Fruit fly (Drosophila melanogaster) whole organism, wandering third instar larva: ENCODE data around the gene CG11147.
A peak's percentile ranks its signal among the peaks of the same experiment; 100 is the strongest.

Source experiments
- Abd-B ChIP-seq: fragments of >200 bp; optimal IDR thresholded peaks from 2 replicates; lab custom pipeline; 2017; ENCODE audit warnings: missing biosample characterization, missing genetic modification characterization
- CrebA ChIP-seq: fragments of 200-800 bp; sonication (Bioruptor generic); optimal IDR thresholded peaks from 2 replicates; lab custom pipeline; 2016; ENCODE audit warnings: missing biosample characterization, mild to moderate bottlenecking, missing genetic modification characterization, borderline replicate concordance
- Dfd ChIP-seq: fragments of >200 bp; optimal IDR thresholded peaks from 2 replicates; lab custom pipeline; 2017; ENCODE audit warnings: missing biosample characterization, missing genetic modification characterization
- Dif ChIP-seq: fragments of 200-275, 200-300 bp; sonication (Bioruptor generic); optimal IDR thresholded peaks from 2 replicates; lab custom pipeline; 2018; ENCODE audit warnings: missing biosample characterization, missing genetic modification characterization; ENCODE audit not compliant: partially characterized antibody
- GATAd ChIP-seq: sonication (Bioruptor generic); optimal IDR thresholded peaks from 2 replicates; lab custom pipeline; 2016; ENCODE audit warnings: missing biosample characterization, missing genetic modification characterization
- HLH106 ChIP-seq: fragments of 200-800 bp; optimal IDR thresholded peaks from 3 replicates; lab custom pipeline; 2019; ENCODE audit warnings: missing biosample characterization, mild to moderate bottlenecking, missing genetic modification characterization, moderate library complexity
- Hnf4 ChIP-seq: fragments of 200-800 bp; sonication (Bioruptor generic); optimal IDR thresholded peaks from 2 replicates; lab custom pipeline; 2016; ENCODE audit warnings: missing biosample characterization, mild to moderate bottlenecking, missing genetic modification characterization
- Hr78 ChIP-seq: fragments of >200 bp; optimal IDR thresholded peaks from 2 replicates; lab custom pipeline; 2017; ENCODE audit warnings: missing biosample characterization, missing genetic modification characterization
- Hr83 ChIP-seq: fragments of 200-300 bp; sonication (Bioruptor generic); optimal IDR thresholded peaks from 2 replicates; lab custom pipeline; 2016; ENCODE audit warnings: missing biosample characterization, mild to moderate bottlenecking, missing genetic modification characterization, moderate library complexity; ENCODE audit not compliant: poor library complexity, severe bottlenecking
- Jra ChIP-seq: sonication (Bioruptor generic); optimal IDR thresholded peaks from 2 replicates; lab custom pipeline; 2016; ENCODE audit warnings: missing biosample characterization, missing genetic modification characterization
- Mio ChIP-seq: sonication (Bioruptor generic); optimal IDR thresholded peaks from 2 replicates; lab custom pipeline; 2016; ENCODE audit warnings: missing biosample characterization, missing genetic modification characterization
- Myc ChIP-seq: fragments of >200 bp; optimal IDR thresholded peaks from 2 replicates; lab custom pipeline; 2017
- N ChIP-seq: fragments of >200 bp; optimal IDR thresholded peaks from 2 replicates; lab custom pipeline; 2018; ENCODE audit warnings: missing biosample characterization, missing external identifiers, missing genetic modification characterization
- Rel ChIP-seq, 2 experiments: fragments of 200-800 bp; sonication (Bioruptor generic) in 1 of 2; optimal IDR thresholded peaks; 2 replicates in 1 of 2; 3 replicates in 1 of 2; lab custom pipeline; 2016 to 2019; ENCODE audit warnings: mild to moderate bottlenecking in 2 of 2, missing biosample characterization in 2 of 2, missing genetic modification characterization in 2 of 2, moderate library complexity in 1 of 2
- Sp1 ChIP-seq: fragments of 200-800 bp; sonication (Bioruptor generic); optimal IDR thresholded peaks from 3 replicates; lab custom pipeline; 2019; ENCODE audit warnings: missing biosample characterization, mild to moderate bottlenecking, missing genetic modification characterization, moderate library complexity
- Vsx2 ChIP-seq: fragments of 200-300, 225-300 bp; sonication (Bioruptor generic); optimal IDR thresholded peaks from 2 replicates; lab custom pipeline; 2018; ENCODE audit warnings: missing biosample characterization, missing genetic modification characterization; ENCODE audit not compliant: partially characterized antibody
- br ChIP-seq: fragments of 200-800 bp; sonication (Bioruptor generic); optimal IDR thresholded peaks from 2 replicates; lab custom pipeline; 2016; ENCODE audit warnings: missing biosample characterization, missing genetic modification characterization
- brk ChIP-seq: fragments of 200-800 bp; sonication (Bioruptor generic); optimal IDR thresholded peaks from 2 replicates; lab custom pipeline; 2016; ENCODE audit warnings: missing biosample characterization, mild to moderate bottlenecking, missing genetic modification characterization
- dmrt93B ChIP-seq: fragments of 200-800 bp; sonication (Bioruptor generic); optimal IDR thresholded peaks from 2 replicates; lab custom pipeline; 2018; ENCODE audit warnings: missing biosample characterization, mild to moderate bottlenecking, missing genetic modification characterization
- foxo ChIP-seq, 2 experiments: fragments of 200-800 bp; sonication (Bioruptor generic); optimal IDR thresholded peaks; 2 replicates in 1 of 2; 3 replicates in 1 of 2; lab custom pipeline; 2016 to 2017; ENCODE audit warnings: missing biosample characterization in 2 of 2, missing genetic modification characterization in 2 of 2
- fru ChIP-seq: fragments of 200-800 bp; sonication (Bioruptor generic); optimal IDR thresholded peaks from 3 replicates; lab custom pipeline; 2016; ENCODE audit warnings: missing biosample characterization, mild to moderate bottlenecking, missing genetic modification characterization
- jim ChIP-seq: fragments of 175-275, 200-325 bp; sonication (Bioruptor generic); optimal IDR thresholded peaks from 2 replicates; lab custom pipeline; 2016; ENCODE audit warnings: missing biosample characterization, mild to moderate bottlenecking, missing genetic modification characterization
- lola ChIP-seq: fragments of >200 bp; optimal IDR thresholded peaks from 2 replicates; lab custom pipeline; 2017; ENCODE audit warnings: missing biosample characterization, missing genetic modification characterization
- pan ChIP-seq: fragments of >200 bp; optimal IDR thresholded peaks from 2 replicates; lab custom pipeline; 2017
- psq ChIP-seq: fragments of 200-800 bp; sonication (Bioruptor generic); optimal IDR thresholded peaks from 3 replicates; lab custom pipeline; 2017; ENCODE audit warnings: missing biosample characterization, mild to moderate bottlenecking, missing genetic modification characterization, moderate library complexity
- rgr ChIP-seq: fragments of 200-800 bp; sonication (Bioruptor generic); optimal IDR thresholded peaks from 3 replicates; lab custom pipeline; 2016; ENCODE audit warnings: missing biosample characterization, mild to moderate bottlenecking, missing genetic modification characterization
- sv ChIP-seq: fragments of 200-800 bp; sonication (Bioruptor generic); optimal IDR thresholded peaks from 3 replicates; lab custom pipeline; 2016; ENCODE audit warnings: missing biosample characterization, missing genetic modification characterization
- tai ChIP-seq: sonication (Bioruptor generic); optimal IDR thresholded peaks from 2 replicates; lab custom pipeline; 2016; ENCODE audit warnings: missing biosample characterization, missing genetic modification characterization

Gene CG11147

DNA sequence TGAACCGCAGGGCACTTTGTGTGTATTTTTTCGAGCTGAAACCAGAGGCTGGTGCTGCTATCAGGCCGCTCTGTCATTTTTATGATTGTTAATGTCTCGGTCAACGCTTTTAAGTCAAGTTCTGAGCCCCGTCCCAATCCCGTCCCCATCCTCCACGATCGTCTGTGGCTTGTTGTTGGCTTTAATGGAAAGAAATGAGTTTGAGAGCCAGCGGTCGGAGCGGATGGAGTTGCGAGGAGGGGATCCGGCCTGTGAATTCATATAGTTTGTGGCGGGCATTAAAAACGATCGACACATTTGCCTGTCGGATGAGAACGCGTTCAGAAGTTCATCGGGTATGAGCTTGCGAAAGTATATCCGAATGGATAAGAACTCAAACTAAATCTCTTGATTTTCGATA lies 4.8 kb upstream of the CG11147 start, which contains the start of gene CG11029:
Gene CG11029, plus strand, starts transcription at position 301 of the 400 bp plus-strand sequence.
- no peak for TF ChIP-seq GATAd (GFP tag; lab: Kevin White, UChicago)
- TF ChIP-seq jim (GFP tag; lab: Kevin White, UChicago): no peak
- TF ChIP-seq psq: no peak
- TF ChIP-seq Jra (GFP tag; lab: Kevin White, UChicago): no peak
- no peak for TF ChIP-seq tai (GFP tag; lab: Kevin White, UChicago)
- no peak for TF ChIP-seq Hr78 (GFP tag; lab: Kevin White, UChicago)
- TF ChIP-seq Myc (lab: Kevin White, UChicago): no peak
- TF ChIP-seq HLH106 (tag; lab: Kevin White, UChicago): no peak
- TF ChIP-seq pan (lab: Kevin White, UChicago): no peak
- no peak for TF ChIP-seq sv (GFP tag; lab: Kevin White, UChicago)

DNA sequence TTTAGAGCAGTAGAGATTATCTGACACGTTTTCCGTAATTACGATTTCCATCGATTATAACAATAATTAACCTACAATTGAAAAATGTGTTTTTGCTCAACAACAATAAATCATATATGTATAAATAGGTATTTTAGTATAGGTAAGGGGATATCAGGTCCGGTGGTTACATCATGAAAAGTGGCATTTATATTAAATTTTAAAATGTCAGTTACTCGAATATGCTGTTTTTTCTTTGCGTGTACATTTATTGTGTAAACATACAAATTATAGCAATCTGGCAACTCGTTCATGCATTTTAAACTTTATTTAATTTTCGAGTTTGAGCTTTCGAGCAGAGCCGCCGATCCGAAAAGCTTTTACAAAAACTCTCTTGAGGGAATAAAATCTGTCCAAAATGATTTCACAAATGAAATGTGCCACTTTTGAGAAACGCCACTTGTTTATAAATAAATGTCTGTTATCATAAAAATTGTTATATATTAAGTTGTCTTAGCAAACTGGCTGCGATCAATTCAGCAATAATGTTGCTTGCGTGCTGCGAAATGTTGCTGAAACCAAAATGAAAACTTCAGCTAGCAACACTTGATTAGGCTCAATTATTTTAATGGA lies 2.6 kb upstream of the CG11147 start:
- no peak for TF ChIP-seq Dfd (GFP tag; lab: Kevin White, UChicago)
- no peak for TF ChIP-seq jim (GFP tag; lab: Kevin White, UChicago)
- TF ChIP-seq HLH106 (tag; lab: Kevin White, UChicago): peak; percentile 25
- peak in 1 of 2 experiments; percentile 19 for TF ChIP-seq foxo (GFP tag; optimal IDR thresholded peaks at IDR 0.05; lab: Kevin White, UChicago)

DNA sequence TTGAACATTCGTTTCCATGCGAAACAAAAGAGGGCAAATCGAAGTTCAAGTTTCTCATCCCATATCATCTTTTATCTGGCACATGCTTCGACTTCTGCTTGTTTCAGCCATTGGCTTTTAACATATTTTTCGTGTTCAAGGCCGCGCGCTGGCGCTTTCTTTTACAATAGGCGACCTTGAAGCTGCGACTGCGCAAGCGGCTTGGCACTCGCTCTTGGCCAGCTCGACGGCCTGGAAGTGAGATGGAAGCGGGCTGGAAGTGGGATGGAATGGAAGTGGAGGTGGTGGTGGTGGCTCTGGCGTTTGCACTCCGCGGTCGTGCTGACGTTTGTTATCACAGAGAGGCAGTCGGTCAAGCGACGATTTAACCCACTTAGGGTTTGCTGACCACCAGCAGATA lies 1.4 kb upstream of the CG11147 start:
- no peak for TF ChIP-seq Hnf4 (GFP tag; lab: Kevin White, UChicago)
- TF ChIP-seq brk: no peak
- no peak for TF ChIP-seq Abd-B
- TF ChIP-seq Mio (GFP tag; lab: Kevin White, UChicago): no peak
- TF ChIP-seq br (GFP tag; lab: Kevin White, UChicago): no peak
- no peak for TF ChIP-seq CrebA (GFP tag; lab: Kevin White, UChicago)
- TF ChIP-seq GATAd (GFP tag; lab: Kevin White, UChicago): no peak
- no peak for TF ChIP-seq Rel (GFP tag; optimal IDR thresholded peaks at IDR 0.05; lab: Kevin White, UChicago)
- no peak for TF ChIP-seq Rel (tag; optimal IDR thresholded peaks at IDR 0.05; lab: Kevin White, UChicago)
- TF ChIP-seq Vsx2 (GFP tag; lab: Kevin White, UChicago): no peak
- TF ChIP-seq rgr: no peak
- no peak for TF ChIP-seq dmrt93B (GFP tag; lab: Kevin White, UChicago)
- TF ChIP-seq Sp1 (GFP tag; lab: Kevin White, UChicago): no peak
- no peak for TF ChIP-seq Hr83 (GFP tag; lab: Kevin White, UChicago)

DNA sequence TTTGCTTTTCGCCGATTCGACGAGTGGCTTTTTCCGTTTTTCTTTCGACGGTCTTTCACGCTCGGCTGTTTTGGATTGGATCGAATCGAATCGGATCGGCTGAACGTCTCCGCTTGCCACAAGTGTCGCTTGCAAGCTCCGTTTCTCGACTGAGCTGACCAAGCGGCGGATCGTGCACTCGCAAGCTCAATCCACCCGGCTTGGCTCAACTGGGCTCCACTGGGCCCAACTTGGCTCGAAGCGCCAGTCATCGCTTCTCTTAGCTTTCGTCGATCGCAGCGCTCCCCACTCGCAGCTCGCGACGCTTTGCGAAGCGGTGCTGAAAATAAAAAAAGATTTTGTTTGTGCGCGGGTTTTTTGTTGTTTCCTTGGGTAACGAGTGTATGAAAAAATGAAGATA lies 304 bp downstream of the CG11147 start:
- TF ChIP-seq Jra (GFP tag; lab: Kevin White, UChicago): no peak
- TF ChIP-seq br (GFP tag; lab: Kevin White, UChicago): no peak
- no peak for TF ChIP-seq foxo (GFP tag; optimal IDR thresholded peaks at IDR 0.05; lab: Kevin White, UChicago)
- no peak for TF ChIP-seq tai (GFP tag; lab: Kevin White, UChicago)
- TF ChIP-seq Dif (GFP tag; lab: Kevin White, UChicago): no peak

DNA sequence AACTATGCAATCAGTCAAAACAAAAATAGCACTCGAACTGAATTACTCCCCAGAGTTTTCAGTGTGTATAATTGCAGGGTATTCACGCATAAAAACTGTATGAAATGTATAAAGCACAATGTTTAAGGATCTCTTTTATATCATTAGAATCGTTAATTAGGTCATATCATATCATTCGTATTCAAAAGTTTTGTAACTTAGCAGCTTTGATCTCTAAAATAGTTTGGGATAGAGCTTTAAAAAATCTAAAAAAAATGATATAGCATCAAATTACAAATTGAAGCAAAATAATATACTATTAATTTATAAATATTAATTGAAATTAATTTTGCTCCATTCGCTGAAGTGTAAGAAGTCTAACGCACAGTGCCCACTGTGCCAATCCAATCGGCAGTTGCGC lies 10.6 kb downstream of the CG11147 start:
- TF ChIP-seq tai (GFP tag; lab: Kevin White, UChicago) (no peak), lola (no peak), pan (lab: Kevin White, UChicago) (no peak), N (GFP tag; lab: Kevin White, UChicago) (no peak), Mio (GFP tag; lab: Kevin White, UChicago) (no peak), Dif (GFP tag; lab: Kevin White, UChicago) (no peak)

DNA sequence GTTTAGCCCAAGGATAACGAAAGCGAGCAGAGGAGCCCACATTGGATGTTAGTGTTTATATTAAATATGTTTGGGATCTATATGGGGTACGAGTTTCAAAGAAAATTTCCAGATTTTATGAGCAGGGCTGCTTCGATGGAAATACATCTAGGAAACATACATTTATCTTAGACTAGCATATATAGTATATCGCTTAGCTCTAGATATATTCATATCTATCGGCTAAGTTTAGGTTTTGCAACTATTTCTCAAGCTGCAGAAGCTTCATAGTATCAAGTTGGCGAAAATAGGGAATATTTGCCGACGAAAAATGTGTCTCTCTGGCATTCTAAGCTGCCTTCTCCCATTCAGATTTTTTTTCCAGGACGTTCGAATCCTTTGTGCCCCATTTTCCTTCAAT lies 12.3 kb downstream of the CG11147 start, which contains the start of gene CG14006:
Gene CG14006, minus strand, starts transcription at position 101 of the 400 bp plus-strand sequence.
- no peak for TF ChIP-seq Abd-B
- TF ChIP-seq sv (GFP tag; lab: Kevin White, UChicago): no peak
- no peak for TF ChIP-seq N (GFP tag; lab: Kevin White, UChicago)
- no peak for TF ChIP-seq psq
- TF ChIP-seq fru (GFP tag; lab: Kevin White, UChicago): no peak
